Worm (Caenorhabditis elegans): Measurements from ENCODE around the gene glb-30.

DNA sequence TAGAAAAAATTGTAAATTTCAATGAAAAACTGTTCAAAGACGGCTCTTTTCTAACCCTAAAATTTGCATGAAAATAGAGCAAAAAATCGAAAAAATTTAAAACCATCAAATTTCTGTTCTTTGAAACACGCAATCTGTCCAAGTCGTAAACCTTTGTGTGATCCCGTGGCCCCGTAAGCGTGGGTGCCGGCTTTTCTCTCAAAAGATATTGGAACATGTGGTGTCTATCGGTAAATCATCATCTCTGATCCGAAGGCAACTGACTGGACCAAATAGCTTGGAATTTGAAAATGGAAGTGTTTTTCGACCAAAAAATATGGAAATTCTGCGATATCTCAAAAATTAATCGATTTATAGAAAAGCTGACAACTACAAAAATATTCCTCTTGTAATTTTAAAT, 10.3 kb upstream of the glb-30 start:
- TF ChIP-seq nhr-25 (tag; optimal IDR thresholded peaks at IDR 0.05) (no peak), ceh-16 (tag; optimal IDR thresholded peaks at IDR 0.05) (no peak), ztf-11 (tag; optimal IDR thresholded peaks at IDR 0.05) (no peak), ama-1 (optimal IDR thresholded peaks at IDR 0.05) (no peak), pqm-1 (tag; optimal IDR thresholded peaks at IDR 0.05) (no peak), aly-2 (tag; optimal IDR thresholded peaks at IDR 0.05) (no peak)

Data from whole organism, L3 larva.